Fruit fly (Drosophila melanogaster): ENCODE results near the gene Daxx.

Gene Daxx

dm6 chr2L:6480212-6480994, at the start of gene Daxx, which contains the start of gene Sec61alpha:
Gene Daxx, plus strand, starts transcription at chr2L:6480929.
Gene Sec61alpha, minus strand, starts transcription at chr2L:6480575.
- peak; percentile 67 for TF ChIP-seq CG17801 (GFP tag; optimal IDR thresholded peaks at IDR 0.05; ENCODE audit: partially characterized antibody)

dm6 chr2L:6447581-6448333, 33.0 kb upstream of the Daxx start:
- no peak for TF ChIP-seq CG17801 (GFP tag; optimal IDR thresholded peaks at IDR 0.05; ENCODE audit: partially characterized antibody)

dm6 chr2L:6448334-6448703, 32.4 kb upstream of the Daxx start, which contains the start of gene Acox3:
Gene Acox3, minus strand, starts transcription at chr2L:6448403.
- TF ChIP-seq CG17801 (GFP tag; optimal IDR thresholded peaks at IDR 0.05; ENCODE audit: partially characterized antibody), result no peak

dm6 chr2L:6449753-6450152, 31.0 kb upstream of the Daxx start:
- no peak for TF ChIP-seq CG17801 (GFP tag; optimal IDR thresholded peaks at IDR 0.05; ENCODE audit: partially characterized antibody)

dm6 chr2L:6455032-6455954, 25.4 kb upstream of the Daxx start, which contains the start of gene retm:
Gene retm, minus strand, starts transcription at chr2L:6455929.
- no peak for TF ChIP-seq CG17801 (GFP tag; optimal IDR thresholded peaks at IDR 0.05; ENCODE audit: partially characterized antibody)

- TF ChIP-seq CG17801 (GFP tag; optimal IDR thresholded peaks at IDR 0.05; ENCODE audit: partially characterized antibody), result no peak
Measured at dm6 chr2L:6455955-6456599, 24.7 kb upstream of the Daxx start, which contains the start of gene frj. Gene frj, plus strand, starts transcription at chr2L:6456052.

- TF ChIP-seq CG17801 (GFP tag; optimal IDR thresholded peaks at IDR 0.05; ENCODE audit: partially characterized antibody), result no peak
Measured at dm6 chr2L:6457583-6457982, 23.1 kb upstream of the Daxx start.

- no peak for TF ChIP-seq CG17801 (GFP tag; optimal IDR thresholded peaks at IDR 0.05; ENCODE audit: partially characterized antibody)
Measured at dm6 chr2L:6461497-6461896, 19.2 kb upstream of the Daxx start.

- no peak for TF ChIP-seq CG17801 (GFP tag; optimal IDR thresholded peaks at IDR 0.05; ENCODE audit: partially characterized antibody)
Measured at dm6 chr2L:6462259-6462658, 18.5 kb upstream of the Daxx start.

dm6 chr2L:6463392-6463791, 17.3 kb upstream of the Daxx start:
- TF ChIP-seq CG17801 (GFP tag; optimal IDR thresholded peaks at IDR 0.05; ENCODE audit: partially characterized antibody), result no peak

- no peak for TF ChIP-seq CG17801 (GFP tag; optimal IDR thresholded peaks at IDR 0.05; ENCODE audit: partially characterized antibody)
Measured at dm6 chr2L:6464270-6464669, 16.5 kb upstream of the Daxx start.

dm6 chr2L:6464780-6465179, 15.9 kb upstream of the Daxx start:
- no peak for TF ChIP-seq CG17801 (GFP tag; optimal IDR thresholded peaks at IDR 0.05; ENCODE audit: partially characterized antibody)

- no peak for TF ChIP-seq CG17801 (GFP tag; optimal IDR thresholded peaks at IDR 0.05; ENCODE audit: partially characterized antibody)
Measured at dm6 chr2L:6465497-6465896, 15.2 kb upstream of the Daxx start, which contains the start of gene Rchy1. Gene Rchy1, minus strand, starts transcription at chr2L:6465669.

dm6 chr2L:6467509-6467908, 13.2 kb upstream of the Daxx start, which contains the start of gene HemK1:
Gene HemK1, minus strand, starts transcription at chr2L:6467698.
- TF ChIP-seq CG17801 (GFP tag; optimal IDR thresholded peaks at IDR 0.05; ENCODE audit: partially characterized antibody), result peak; percentile 41

All from ovary, adult (tissue).